Worm (Caenorhabditis elegans) whole organism, midembryonic: ENCODE results near the gene ZK1290.7.

Experiments used
- klf-2 ChIP-seq: fragments of 200-800 bp; sonication (Bioruptor generic); conservative IDR thresholded peaks from 2 replicates; pipeline ENCODE4 v1.3.6; 2022; ENCODE audit warnings: missing genetic modification reagents, missing genetic modification characterization, missing compliant biosample characterization
- ztf-23 ChIP-seq: fragments of 200-800 bp; sonication (Bioruptor generic); IDR thresholded peaks from 2 replicates; pipeline ENCODE4 v1.3.6; 2022; ENCODE audit warnings: missing genetic modification reagents, missing genetic modification characterization, missing compliant biosample characterization
- ztf-29 ChIP-seq: fragments of 200-800 bp; sonication (Bioruptor generic); IDR thresholded peaks from 2 replicates; pipeline ENCODE4 v1.3.6; 2022; ENCODE audit warnings: missing genetic modification reagents, missing genetic modification characterization, missing compliant biosample characterization

ce11 chrII:7545364-7545763, 20.0 kb upstream of the ZK1290.7 start:
- no peak for TF ChIP-seq ztf-29 (GFP tag; lab: Robert Waterston, UW)
- no peak for TF ChIP-seq ztf-23 (GFP tag; lab: Robert Waterston, UW)
- no peak for TF ChIP-seq klf-2 (GFP tag; lab: Robert Waterston, UW)
